Fruit fly (Drosophila melanogaster) whole organism, adult: ENCODE measurements around the gene CG5885.

Source experiments
- CG11617 ChIP-seq: fragments of 200-800 bp; sonication (Bioruptor generic); optimal IDR thresholded peaks from 2 replicates; lab custom pipeline; 2017; ENCODE audit warnings: mild to moderate bottlenecking, missing biosample characterization, missing genetic modification reagents, missing genetic modification characterization
- CG1620 ChIP-seq: fragments of 200-800 bp; sonication (Bioruptor generic); optimal IDR thresholded peaks from 2 replicates; lab custom pipeline; 2016; ENCODE audit warnings: missing biosample characterization, missing genetic modification characterization
- CG5204 ChIP-seq: fragments of 200-800 bp; sonication (Bioruptor generic); optimal IDR thresholded peaks from 2 replicates; lab custom pipeline; 2016; ENCODE audit warnings: missing biosample characterization, missing genetic modification characterization
- CG7045 ChIP-seq: fragments of 200-800 bp; sonication (Bioruptor generic); optimal IDR thresholded peaks from 2 replicates; lab custom pipeline; 2017; ENCODE audit warnings: missing biosample characterization, mild to moderate bottlenecking, missing genetic modification characterization
- bab1 ChIP-seq: fragments of 200-800 bp; sonication (Bioruptor generic); optimal IDR thresholded peaks from 3 replicates; lab custom pipeline; 2019; ENCODE audit warnings: missing biosample characterization, mild to moderate bottlenecking, missing genetic modification characterization, moderate library complexity
- pad ChIP-seq: fragments of 200-800 bp; sonication (Bioruptor generic); optimal IDR thresholded peaks from 3 replicates; lab custom pipeline; 2017; ENCODE audit warnings: missing biosample characterization, missing genetic modification characterization, mild to moderate bottlenecking, moderate library complexity, missing genetic modification reagents

DNA sequence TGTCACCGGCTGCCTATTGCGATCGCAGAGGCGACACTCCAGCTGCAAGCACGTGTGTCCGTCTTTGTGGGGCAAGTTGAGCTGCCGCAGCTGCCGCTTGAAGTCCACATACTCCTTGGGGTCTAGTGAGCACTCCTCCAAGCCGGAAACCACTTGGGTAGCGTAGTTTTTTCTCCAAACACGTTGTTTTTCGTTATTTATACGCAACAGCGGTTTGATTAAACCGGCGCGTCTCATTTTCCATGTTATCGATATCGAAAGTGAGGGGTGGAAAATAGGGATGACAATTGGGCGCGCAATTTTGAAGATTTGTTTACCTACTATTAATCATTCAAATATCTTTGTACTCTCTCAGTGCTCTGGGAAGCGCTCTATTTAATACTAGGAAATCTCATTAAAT is 24.9 kb downstream of the CG5885 start, which contains the start of gene mtDNA-helicase:
- no peak for TF ChIP-seq pad (GFP tag; lab: Kevin White, UChicago)
- no peak for TF ChIP-seq CG5204 (GFP tag; lab: Kevin White, UChicago)
- peak; percentile 13 for TF ChIP-seq bab1 (GFP tag; lab: Kevin White, UChicago)
- TF ChIP-seq CG7045 (GFP tag; lab: Kevin White, UChicago), result no peak
- TF ChIP-seq CG1620 (GFP tag; lab: Kevin White, UChicago), result no peak
- no peak for TF ChIP-seq CG11617 (GFP tag; lab: Kevin White, UChicago)
